Fruit fly (Drosophila melanogaster) whole organism, adult: Measurements from ENCODE around the gene CG10097.

Source experiments
- CG1620 ChIP-seq: fragments of 200-800 bp; sonication (Bioruptor generic); optimal IDR thresholded peaks from 2 replicates; lab custom pipeline; 2016; ENCODE audit warnings: missing biosample characterization, missing genetic modification characterization
- CG33017 ChIP-seq: fragments of 200-800 bp; sonication (Bioruptor generic); optimal IDR thresholded peaks from 2 replicates; lab custom pipeline; 2018; ENCODE audit warnings: missing biosample characterization, mild to moderate bottlenecking, missing genetic modification characterization, moderate library complexity
- CG5204 ChIP-seq: fragments of 200-800 bp; sonication (Bioruptor generic); optimal IDR thresholded peaks from 2 replicates; lab custom pipeline; 2016; ENCODE audit warnings: missing biosample characterization, missing genetic modification characterization
- CG7045 ChIP-seq: fragments of 200-800 bp; sonication (Bioruptor generic); optimal IDR thresholded peaks from 2 replicates; lab custom pipeline; 2017; ENCODE audit warnings: missing biosample characterization, mild to moderate bottlenecking, missing genetic modification characterization
- CG7101 ChIP-seq: fragments of 200-800 bp; sonication (Bioruptor generic); optimal IDR thresholded peaks from 2 replicates; lab custom pipeline; 2018; ENCODE audit warnings: missing biosample characterization, mild to moderate bottlenecking, missing genetic modification characterization, moderate library complexity
- Clk ChIP-seq: fragments of 200-800 bp; sonication (Bioruptor generic); optimal IDR thresholded peaks from 2 replicates; lab custom pipeline; 2017; ENCODE audit warnings: missing biosample characterization, missing genetic modification characterization
- Crg-1 ChIP-seq: fragments of 200-800 bp; sonication (Bioruptor generic); optimal IDR thresholded peaks from 2 replicates; lab custom pipeline; 2016; ENCODE audit warnings: missing biosample characterization, missing genetic modification characterization
- Hr96 ChIP-seq: fragments of 200-800 bp; sonication (Bioruptor generic); optimal IDR thresholded peaks from 2 replicates; lab custom pipeline; 2016; ENCODE audit warnings: missing biosample characterization, missing genetic modification characterization
- bab1 ChIP-seq: fragments of 200-800 bp; sonication (Bioruptor generic); optimal IDR thresholded peaks from 3 replicates; lab custom pipeline; 2019; ENCODE audit warnings: missing biosample characterization, mild to moderate bottlenecking, missing genetic modification characterization, moderate library complexity
- cnc ChIP-seq, 2 experiments: fragments of >200 bp; optimal IDR thresholded peaks; 2 replicates each; lab custom pipeline; 2017
- kay ChIP-seq: fragments of 200-800 bp; sonication (Bioruptor generic); peaks from one replicate; lab custom pipeline; 2016; ENCODE audit warnings: missing biosample characterization, missing genetic modification characterization, borderline replicate concordance
- pad ChIP-seq: fragments of 200-800 bp; sonication (Bioruptor generic); optimal IDR thresholded peaks from 3 replicates; lab custom pipeline; 2017; ENCODE audit warnings: missing biosample characterization, missing genetic modification characterization, mild to moderate bottlenecking, moderate library complexity, missing genetic modification reagents
- toe ChIP-seq: fragments of 200-800 bp; sonication (Bioruptor generic); optimal IDR thresholded peaks from 2 replicates; lab custom pipeline; 2016; ENCODE audit warnings: missing biosample characterization, missing genetic modification characterization

- TF ChIP-seq bab1 (GFP tag; lab: Kevin White, UChicago), result no peak
- TF ChIP-seq CG7045 (GFP tag; lab: Kevin White, UChicago), result no peak
- TF ChIP-seq Clk, result no peak
- TF ChIP-seq Crg-1 (GFP tag; lab: Kevin White, UChicago), result no peak
- TF ChIP-seq pad (GFP tag; lab: Kevin White, UChicago), result no peak
- TF ChIP-seq CG7101 (tag; lab: Kevin White, UChicago), result no peak
- TF ChIP-seq cnc (optimal IDR thresholded peaks at IDR 0.05; lab: Kevin White, UChicago), result no peak
- TF ChIP-seq CG5204 (GFP tag; lab: Kevin White, UChicago), result no peak
- TF ChIP-seq Hr96 (GFP tag; lab: Kevin White, UChicago), result no peak
- TF ChIP-seq CG1620, result no peak
- no peak for TF ChIP-seq kay (GFP tag; lab: Kevin White, UChicago)
- TF ChIP-seq CG33017 (tag; lab: Kevin White, UChicago), result no peak
- TF ChIP-seq toe (GFP tag; lab: Kevin White, UChicago), result no peak
Observed at dm6 chr3R:12361962-12362497, 33.8 kb downstream of the CG10097 start.
